Worm (Caenorhabditis elegans): ENCODE results near the gene nhr-9.
A peak's percentile ranks its signal among the peaks of the same experiment; 100 is the strongest.

nhr-9 gene

DNA sequence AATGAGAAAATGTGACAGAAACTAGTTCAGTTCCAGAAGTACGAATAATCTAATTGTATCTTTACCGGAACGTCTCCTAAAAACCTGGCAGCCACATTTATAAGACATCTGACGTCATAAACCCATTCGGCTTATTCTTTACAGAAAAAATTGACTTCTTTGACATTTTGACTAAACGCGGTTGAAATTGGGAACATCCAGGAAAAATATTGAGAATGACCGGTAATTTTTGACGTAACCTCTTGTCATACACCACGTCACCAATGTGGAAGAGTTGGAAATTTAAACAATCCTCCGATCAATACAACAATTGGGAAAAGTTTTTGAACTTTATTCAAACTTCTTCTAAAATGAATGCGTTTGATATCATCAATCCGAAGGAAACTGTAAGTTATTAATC is 4.2 kb upstream of the nhr-9 start, which contains the start of gene ZK418.2:
ZK418.2 (plus strand) TSS at position 301 of the 400 bp plus-strand sequence.
- TF ChIP-seq mef-2 (tag; optimal IDR thresholded peaks at IDR 0.05) (no peak), pag-3 (tag; optimal IDR thresholded peaks at IDR 0.05; ENCODE audit: borderline replicate concordance, insufficient read depth) (no peak), ceh-82 (tag; optimal IDR thresholded peaks at IDR 0.05) (no peak), egl-13 (tag; optimal IDR thresholded peaks at IDR 0.05) (no peak), unc-86 (tag; optimal IDR thresholded peaks at IDR 0.05) (no peak), lir-3 (tag; optimal IDR thresholded peaks at IDR 0.05; ENCODE audit: poor library complexity) (no peak), ceh-90 (tag; optimal IDR thresholded peaks at IDR 0.05) (no peak), egl-27 (tag; optimal IDR thresholded peaks at IDR 0.05) (no peak), nhr-77 (tag; optimal IDR thresholded peaks at IDR 0.05) (no peak), C16A3.4 (tag; optimal IDR thresholded peaks at IDR 0.05) (no peak), C04F5.9 (tag; optimal IDR thresholded peaks at IDR 0.05) (no peak), isw-1 (GFP tag; IDR thresholded peaks at IDR 0.05) (no peak), ceh-88 (GFP tag; IDR thresholded peaks at IDR 0.05) (no peak), ceh-63 (GFP tag; optimal IDR thresholded peaks at IDR 0.05) (no peak), lin-14 (GFP tag; optimal IDR thresholded peaks at IDR 0.05) (no peak), fos-1 (tag; optimal IDR thresholded peaks at IDR 0.05) (no peak), tbx-2 (tag; optimal IDR thresholded peaks at IDR 0.05) (no peak), hpl-2 (GFP tag; optimal IDR thresholded peaks at IDR 0.05) (no peak), fkh-10 (GFP tag; optimal IDR thresholded peaks at IDR 0.05) (no peak), nhr-76 (tag; optimal IDR thresholded peaks at IDR 0.05) (no peak)

- TF ChIP-seq lsy-2 (tag; optimal IDR thresholded peaks at IDR 0.05): no peak
- no peak for TF ChIP-seq elt-3 (tag; optimal IDR thresholded peaks at IDR 0.05)
- TF ChIP-seq lin-39 (tag; optimal IDR thresholded peaks at IDR 0.05): no peak
- no peak for TF ChIP-seq mdl-1 (tag; optimal IDR thresholded peaks at IDR 0.05)
- no peak for TF ChIP-seq hlh-4 (tag; optimal IDR thresholded peaks at IDR 0.05)
- TF ChIP-seq ztf-4 (tag; optimal IDR thresholded peaks at IDR 0.05): no peak
- no peak for TF ChIP-seq unc-62 (GFP tag; optimal IDR thresholded peaks at IDR 0.05)
- TF ChIP-seq nhr-19 (GFP tag; conservative IDR thresholded peaks at IDR 0.05): no peak
These were observed 1.2 kb downstream of the nhr-9 start for ce11 chrIII:7096481-7096880.

- peak; percentile 26 for TF ChIP-seq nhr-71 (tag; optimal IDR thresholded peaks at IDR 0.05)
- TF ChIP-seq dsc-1 (tag; optimal IDR thresholded peaks at IDR 0.05): peak; percentile 55
- TF ChIP-seq fkh-8 (tag; optimal IDR thresholded peaks at IDR 0.05): peak; percentile 73
- TF ChIP-seq efl-3 (GFP tag; optimal IDR thresholded peaks at IDR 0.05): no peak
- no peak for TF ChIP-seq lin-35 (GFP tag; optimal IDR thresholded peaks at IDR 0.05)
- peak; percentile 36 for TF ChIP-seq nhr-11 (tag; optimal IDR thresholded peaks at IDR 0.05)
These were observed 4.7 kb downstream of the nhr-9 start, which contains the start of gene ZK418.11 for ce11 chrIII:7100001-7100400. Gene ZK418.11 (plus strand): TSS chrIII:7100289.

- TF ChIP-seq aha-1 (tag; optimal IDR thresholded peaks at IDR 0.05): no peak
- TF ChIP-seq pqm-1 (tag; optimal IDR thresholded peaks at IDR 0.05): no peak
- TF ChIP-seq nhr-76 (tag; optimal IDR thresholded peaks at IDR 0.05): no peak
- no peak for TF ChIP-seq nhr-19 (GFP tag; conservative IDR thresholded peaks at IDR 0.05)
- no peak for TF ChIP-seq tlp-1 (tag; optimal IDR thresholded peaks at IDR 0.05)
- TF ChIP-seq skn-1 (tag; optimal IDR thresholded peaks at IDR 0.05): no peak
- no peak for TF ChIP-seq F16B12.6 (tag; optimal IDR thresholded peaks at IDR 0.05)
- TF ChIP-seq pax-3 (tag; optimal IDR thresholded peaks at IDR 0.05): no peak
- TF ChIP-seq zag-1 (tag; optimal IDR thresholded peaks at IDR 0.05): no peak
- no peak for TF ChIP-seq pag-3 (tag; optimal IDR thresholded peaks at IDR 0.05; ENCODE audit: borderline replicate concordance, insufficient read depth)
- no peak for TF ChIP-seq lin-13 (GFP tag; optimal IDR thresholded peaks at IDR 0.05)
- no peak for TF ChIP-seq ces-1 (GFP tag; optimal IDR thresholded peaks at IDR 0.05)
- no peak for TF ChIP-seq nhr-71 (tag; optimal IDR thresholded peaks at IDR 0.05)
- no peak for TF ChIP-seq nhr-28 (tag; optimal IDR thresholded peaks at IDR 0.05)
- TF ChIP-seq lin-14 (GFP tag; optimal IDR thresholded peaks at IDR 0.05): no peak
- no peak for TF ChIP-seq ceh-8 (GFP tag; optimal IDR thresholded peaks at IDR 0.05)
- TF ChIP-seq sox-4 (tag; optimal IDR thresholded peaks at IDR 0.05): no peak
- TF ChIP-seq sptf-1 (tag; optimal IDR thresholded peaks at IDR 0.05): no peak
These were observed 6.7 kb downstream of the nhr-9 start for ce11 chrIII:7101814-7102477.
